Fruit fly (Drosophila melanogaster): ENCODE results near the gene CG13001.

DNA sequence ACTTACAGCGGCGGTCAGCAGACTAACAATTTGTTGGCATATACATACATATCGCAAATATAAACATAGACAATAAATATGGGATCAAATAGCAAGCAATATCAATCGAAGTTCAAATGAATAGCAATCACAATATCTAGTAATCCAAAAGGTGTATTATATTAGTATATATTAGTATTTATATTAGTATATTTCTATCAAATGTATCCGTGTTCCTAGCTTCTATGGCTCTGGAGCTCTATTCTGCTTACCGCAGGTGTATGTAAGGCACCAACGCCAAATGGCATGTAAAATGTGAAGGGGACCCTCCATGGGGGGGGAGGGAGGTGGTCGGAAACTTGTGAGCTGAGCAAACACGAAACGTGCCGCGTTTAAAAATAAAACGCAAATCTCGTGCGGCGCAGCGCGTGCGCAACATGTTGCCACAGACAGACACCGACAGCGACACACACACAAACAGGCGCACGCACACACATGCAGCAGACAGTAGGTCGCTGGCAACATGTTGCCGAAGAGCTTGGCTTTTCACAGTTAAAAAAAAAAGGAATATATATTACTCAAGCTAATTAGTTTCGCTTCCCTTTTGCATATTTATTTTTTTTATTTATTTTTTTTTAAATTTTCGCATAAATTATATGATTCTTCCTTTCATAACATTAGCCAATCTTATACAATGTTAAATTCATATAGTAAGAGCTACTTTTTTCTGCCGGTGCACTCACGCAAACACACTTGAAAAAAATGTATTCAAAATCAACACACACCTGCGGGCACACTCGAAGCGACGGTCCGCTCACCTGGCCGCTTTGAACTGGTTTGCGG lies 12.0 kb downstream of the CG13001 start:
- no peak for TF ChIP-seq Abd-B (GFP tag; optimal IDR thresholded peaks at IDR 0.05)
- no peak for TF ChIP-seq usp (GFP tag; optimal IDR thresholded peaks at IDR 0.05)
- TF ChIP-seq ey (GFP tag; optimal IDR thresholded peaks at IDR 0.05): peak; percentile 12
- no peak for TF ChIP-seq Hr83 (GFP tag; optimal IDR thresholded peaks at IDR 0.05; ENCODE audit: poor library complexity, severe bottlenecking)
- no peak for TF ChIP-seq jim (GFP tag; optimal IDR thresholded peaks at IDR 0.05)
- peak; percentile 38 for TF ChIP-seq OdsH (GFP tag; optimal IDR thresholded peaks at IDR 0.05)
- TF ChIP-seq pan (optimal IDR thresholded peaks at IDR 0.05): no peak
- TF ChIP-seq Vsx2 (GFP tag; optimal IDR thresholded peaks at IDR 0.05; ENCODE audit: partially characterized antibody): no peak
- no peak for TF ChIP-seq lola (GFP tag; optimal IDR thresholded peaks at IDR 0.05)
- TF ChIP-seq Dfd (GFP tag; optimal IDR thresholded peaks at IDR 0.05): no peak
- no peak for TF ChIP-seq tai (GFP tag; optimal IDR thresholded peaks at IDR 0.05)
